Worm (Caenorhabditis elegans) whole organism, young adult: ENCODE data around the gene usp-33.

Experiments
- ceh-58 ChIP-seq: fragments of 200-800 bp; sonication (Bioruptor generic); IDR thresholded peaks from 2 replicates; pipeline ENCODE4 v1.3.6; 2022; ENCODE audit warnings: missing genetic modification characterization, missing compliant biosample characterization
- ets-4 ChIP-seq: fragments of 200-800 bp; sonication (Bioruptor generic); optimal IDR thresholded peaks from 2 replicates; lab custom pipeline; 2018; ENCODE audit warnings: mild to moderate bottlenecking, missing genetic modification characterization, missing compliant biosample characterization
- pha-4 ChIP-seq: fragments of 150-350 bp; sonication (generic microtip); optimal IDR thresholded peaks from 2 replicates; lab custom pipeline; 2014; ENCODE audit warnings: missing biosample characterization, missing genetic modification reagents, missing genetic modification characterization
- unc-130 ChIP-seq: sonication (generic microtip); optimal IDR thresholded peaks from 2 replicates; lab custom pipeline; 2016; ENCODE audit warnings: missing genetic modification reagents, missing genetic modification characterization, missing compliant biosample characterization
- ztf-18 ChIP-seq: sonication (generic microtip); optimal IDR thresholded peaks from 2 replicates; lab custom pipeline; 2016; ENCODE audit warnings: missing genotype, mild to moderate bottlenecking, missing genetic modification characterization, missing compliant biosample characterization

DNA sequence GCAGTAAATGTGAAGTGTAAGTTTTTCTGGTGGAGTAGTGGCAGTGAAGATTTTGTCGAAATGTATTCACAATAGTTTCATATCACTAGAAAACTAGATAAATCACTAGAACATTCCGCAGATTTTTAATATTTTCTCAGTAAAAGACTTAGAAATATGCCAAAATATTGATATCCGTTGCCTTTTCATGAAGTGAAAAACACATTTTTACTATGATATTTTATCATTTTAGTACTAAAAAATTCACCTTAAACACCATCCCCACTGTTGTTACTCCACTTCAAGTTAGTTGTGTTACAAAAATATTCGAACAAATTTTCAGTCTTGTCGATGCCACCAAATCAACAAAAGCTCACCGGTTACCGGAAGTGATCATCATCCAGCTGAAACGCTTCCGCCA, 2.2 kb downstream of the usp-33 start:
- no peak for TF ChIP-seq ets-4 (GFP tag; lab: Kevin White, UChicago)
- TF ChIP-seq pha-4 (tag; lab: Kevin White, UChicago), result no peak
- no peak for TF ChIP-seq ztf-18 (tag; lab: Kevin White, UChicago)
- no peak for TF ChIP-seq unc-130 (GFP tag; lab: Kevin White, UChicago)
- TF ChIP-seq ceh-58, result no peak
